Worm (Caenorhabditis elegans): ENCODE results near the gene tag-273.

DNA sequence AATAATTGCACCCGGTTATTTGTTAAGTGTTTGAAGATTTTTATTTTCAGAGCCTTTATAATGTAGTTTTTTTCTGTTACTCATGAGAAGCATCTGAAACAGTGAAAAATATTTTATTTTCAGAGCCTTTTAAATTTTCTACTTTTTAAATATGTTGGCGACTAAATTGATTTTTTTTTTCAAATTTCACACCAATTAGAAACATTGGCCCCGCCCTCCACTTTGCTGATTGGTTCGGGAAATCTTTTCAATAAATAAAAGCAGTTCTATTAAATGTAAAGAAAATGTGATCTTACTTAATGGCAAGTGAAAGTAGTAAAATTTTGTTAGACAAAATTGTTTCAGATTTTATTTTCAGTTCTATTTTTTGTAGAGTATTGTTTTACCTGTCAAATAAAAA is 67.6 kb downstream of the tag-273 start:
- TF ChIP-seq cog-1 (tag; optimal IDR thresholded peaks at IDR 0.05), result no peak
- no peak for TF ChIP-seq klf-2 (GFP tag; conservative IDR thresholded peaks at IDR 0.05)
- TF ChIP-seq ztf-23 (GFP tag; IDR thresholded peaks at IDR 0.05), result no peak
